Fruit fly (Drosophila melanogaster): ENCODE data around the gene Acbp3.
A peak's percentile ranks its signal among the peaks of the same experiment; 100 is the strongest.

Gene Acbp3

DNA sequence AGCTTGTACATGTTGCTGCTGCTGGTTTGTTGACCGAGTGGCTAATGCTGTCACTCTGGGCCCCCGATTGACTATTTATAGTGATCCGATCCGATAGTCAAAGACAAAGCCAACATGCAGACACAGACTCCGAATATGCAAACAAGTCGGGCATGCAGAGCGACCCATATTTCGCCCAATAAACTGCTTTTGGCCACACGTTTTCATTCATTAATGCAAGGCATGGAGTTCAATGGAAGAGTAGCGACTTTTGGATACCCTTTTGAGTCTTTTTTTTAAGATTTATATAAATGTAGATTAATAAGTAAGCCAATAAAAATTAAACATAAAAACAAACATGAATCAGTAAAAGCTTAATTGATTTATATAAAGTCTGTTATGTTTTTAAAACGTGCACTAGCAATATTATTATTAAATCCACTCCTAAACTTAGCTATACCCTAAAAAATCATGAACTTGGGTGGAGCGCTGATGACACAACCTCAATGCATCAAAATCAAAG is 44.1 kb upstream of the Acbp3 start, which contains the start of gene Cpr65Ea (continued):
- TF ChIP-seq CG14860 (GFP tag; IDR thresholded peaks at IDR 0.05; ENCODE audit: partially characterized antibody) = no peak

DNA sequence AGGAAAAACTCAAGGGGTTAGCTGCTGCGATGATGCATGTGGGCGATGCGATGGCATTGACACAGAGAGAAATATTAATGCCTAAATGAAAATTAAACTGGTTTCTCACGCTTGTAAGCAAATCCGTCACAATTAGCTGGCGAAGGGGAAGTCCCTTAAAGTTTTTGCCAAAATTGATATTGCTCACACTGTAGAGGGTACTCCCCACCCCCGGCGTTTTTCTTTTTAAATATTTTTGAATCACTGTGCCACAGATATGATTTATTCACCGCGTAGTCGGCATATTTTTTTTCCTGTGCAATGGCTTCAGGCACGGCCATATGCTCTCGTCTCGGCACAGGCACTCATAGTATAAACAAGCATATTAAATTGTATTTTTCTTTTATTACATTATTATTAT is 43.3 kb upstream of the Acbp3 start:
- TF ChIP-seq sd (tag; optimal IDR thresholded peaks at IDR 0.05) = no peak
- TF ChIP-seq sob (GFP tag; IDR thresholded peaks at IDR 0.05) = no peak
- TF ChIP-seq abd-A (tag; optimal IDR thresholded peaks at IDR 0.05) = no peak
- no peak for TF ChIP-seq CG11456 (GFP tag; IDR thresholded peaks at IDR 0.05)
- no peak for TF ChIP-seq grn (GFP tag; optimal IDR thresholded peaks at IDR 0.05)
- no peak for TF ChIP-seq ssp (GFP tag; IDR thresholded peaks at IDR 0.05)
- no peak for TF ChIP-seq nau (GFP tag; optimal IDR thresholded peaks at IDR 0.05)
- TF ChIP-seq NC2α (GFP tag; optimal IDR thresholded peaks at IDR 0.05) = no peak
- TF ChIP-seq CG13287 (GFP tag; IDR thresholded peaks at IDR 0.05; ENCODE audit: partially characterized antibody) = no peak
- TF ChIP-seq pfk (GFP tag; optimal IDR thresholded peaks at IDR 0.05) = no peak
- TF ChIP-seq CG15479 (GFP tag; optimal IDR thresholded peaks at IDR 0.05) = no peak
- peak; percentile 62 for TF ChIP-seq Ptx1 (GFP tag; IDR thresholded peaks at IDR 0.05)
- TF ChIP-seq Sox100B (GFP tag; optimal IDR thresholded peaks at IDR 0.05) = peak; percentile 25
- TF ChIP-seq CG9215 (GFP tag; IDR thresholded peaks at IDR 0.05) = no peak
- no peak for TF ChIP-seq gcm (GFP tag; optimal IDR thresholded peaks at IDR 0.05)
- TF ChIP-seq CG8944 (GFP tag; optimal IDR thresholded peaks at IDR 0.05) = no peak
- no peak for TF ChIP-seq ara (GFP tag; IDR thresholded peaks at IDR 0.05)
- TF ChIP-seq sr (GFP tag; IDR thresholded peaks at IDR 0.05) = peak; percentile 38; the same call in 1 of the 3 replicates
- no peak for TF ChIP-seq D (optimal IDR thresholded peaks at IDR 0.05)
- no peak for TF ChIP-seq D (GFP tag; optimal IDR thresholded peaks at IDR 0.05)
- TF ChIP-seq phol (tag; optimal IDR thresholded peaks at IDR 0.05) = peak; percentile 33
- TF ChIP-seq CG5953 (GFP tag; IDR thresholded peaks at IDR 0.05) = no peak
- TF ChIP-seq fd96Cb (tag; optimal IDR thresholded peaks at IDR 0.05) = peak; percentile 20
- TF ChIP-seq grau (tag; optimal IDR thresholded peaks at IDR 0.05) = no peak
- TF ChIP-seq lola (GFP tag; optimal IDR thresholded peaks at IDR 0.05) = no peak
- TF ChIP-seq CG32532 (GFP tag; IDR thresholded peaks at IDR 0.05) = 0 out of 2 replicates have a peak, but pooled peaks have one; percentile 6
- no peak for TF ChIP-seq pho (GFP tag; optimal IDR thresholded peaks at IDR 0.05)
- TF ChIP-seq CG12219 (GFP tag; optimal IDR thresholded peaks at IDR 0.05) = no peak
- TF ChIP-seq CG14441 (GFP tag; IDR thresholded peaks at IDR 0.05) = peak; percentile 54
- no peak for TF ChIP-seq tin (GFP tag; optimal IDR thresholded peaks at IDR 0.05)
- no peak for TF ChIP-seq en (GFP tag; optimal IDR thresholded peaks at IDR 0.05)
- no peak for TF ChIP-seq Nf-YC (tag; optimal IDR thresholded peaks at IDR 0.05)
- no peak for TF ChIP-seq HmgZ (tag; optimal IDR thresholded peaks at IDR 0.05)
- 0 out of 2 replicates have a peak, but pooled peaks have one; percentile 24 for TF ChIP-seq CG32772 (GFP tag; IDR thresholded peaks at IDR 0.05)
- TF ChIP-seq Hsf (GFP tag; optimal IDR thresholded peaks at IDR 0.05) = no peak
- TF ChIP-seq CG7372 (GFP tag; IDR thresholded peaks at IDR 0.05) = 0 out of 2 replicates have a peak, but pooled peaks have one; percentile 37
- TF ChIP-seq run (tag; optimal IDR thresholded peaks at IDR 0.05) = no peak
- no peak for TF ChIP-seq kay (GFP tag; optimal IDR thresholded peaks at IDR 0.05)
- no peak for TF ChIP-seq tio (GFP tag; optimal IDR thresholded peaks at IDR 0.05)
- TF ChIP-seq Hr39 (optimal IDR thresholded peaks at IDR 0.05) = no peak
- TF ChIP-seq croc (GFP tag; conservative IDR thresholded peaks at IDR 0.05) = no peak
- TF ChIP-seq ap (GFP tag; IDR thresholded peaks at IDR 0.05) = no peak
- TF ChIP-seq lmd (GFP tag; IDR thresholded peaks at IDR 0.05) = peak; percentile 34; the same call in 1 of the 2 replicates
- TF ChIP-seq HmgD (GFP tag; optimal IDR thresholded peaks at IDR 0.05) = no peak
- TF ChIP-seq zfh1 (GFP tag; IDR thresholded peaks at IDR 0.05) = 0 out of 3 replicates have a peak, but pooled peaks have one; percentile 29
- no peak for TF ChIP-seq Fer1 (GFP tag; optimal IDR thresholded peaks at IDR 0.05)
- no peak for TF ChIP-seq CG13424 (tag; optimal IDR thresholded peaks at IDR 0.05)
- no peak for TF ChIP-seq dmrt11E (tag; optimal IDR thresholded peaks at IDR 0.05)
- peak; percentile 21 for TF ChIP-seq Sox102F (GFP tag; optimal IDR thresholded peaks at IDR 0.05)

All from whole organism, embryonic.